Fruit fly (Drosophila melanogaster): ENCODE data around the gene CG8461.

- TF ChIP-seq CG18262 (tag; optimal IDR thresholded peaks at IDR 0.05) (no peak), gfzf (GFP tag; optimal IDR thresholded peaks at IDR 0.05) (no peak), Rx (GFP tag; IDR thresholded peaks at IDR 0.05) (no peak), Optix (GFP tag; IDR thresholded peaks at IDR 0.05) (no peak), toy (GFP tag; IDR thresholded peaks at IDR 0.05) (no peak), Ravus (GFP tag; IDR thresholded peaks at IDR 0.05) (no peak), CG8478 (optimal IDR thresholded peaks at IDR 0.05) (no peak), gsb (GFP tag; IDR thresholded peaks at IDR 0.05) (no peak)
These were observed at the start of gene CG8461 for dm6 chr3R:14513420-14513819.
